Worm (Caenorhabditis elegans) whole organism, L4/young adult: ENCODE results near the gene pcyt-1.

Source experiments
- W03F9.2 ChIP-seq: fragments of 150-350 bp; optimal IDR thresholded peaks from 2 replicates; lab custom pipeline; 2014; ENCODE audit warnings: missing biosample characterization, missing genetic modification characterization
- him-1 ChIP-seq: sonication (generic microtip); optimal IDR thresholded peaks from 2 replicates; lab custom pipeline; 2016; ENCODE audit warnings: missing genotype, missing genetic modification reagents, missing genetic modification characterization, missing compliant biosample characterization

ce11 chrX:7546509-7546908 lies 25.6 kb upstream of the pcyt-1 start, which contains the start of gene col-174:
- no peak for TF ChIP-seq him-1 (tag; lab: Kevin White, UChicago)
- no peak for TF ChIP-seq W03F9.2
